Fruit fly (Drosophila melanogaster): Measurements from ENCODE around the gene aub.

- TF ChIP-seq psq (optimal IDR thresholded peaks at IDR 0.05) (no peak), h (optimal IDR thresholded peaks at IDR 0.05) (no peak)
These were observed 44.2 kb upstream of the aub start for dm6 chr2L:11045467-11045914.
